Fruit fly (Drosophila melanogaster) whole organism, wandering third instar larva: ENCODE results near the gene CG3984.
A peak's percentile ranks its signal among the peaks of the same experiment; 100 is the strongest.

Experiments
- Abd-B ChIP-seq: fragments of >200 bp; optimal IDR thresholded peaks from 2 replicates; lab custom pipeline; 2017; ENCODE audit warnings: missing biosample characterization, missing genetic modification characterization
- CG32264 ChIP-seq: fragments of 200-800 bp; sonication (Bioruptor generic); optimal IDR thresholded peaks from 2 replicates; lab custom pipeline; 2016; ENCODE audit warnings: missing biosample characterization, missing genetic modification characterization
- Hnf4 ChIP-seq: fragments of 200-800 bp; sonication (Bioruptor generic); optimal IDR thresholded peaks from 2 replicates; lab custom pipeline; 2016; ENCODE audit warnings: missing biosample characterization, mild to moderate bottlenecking, missing genetic modification characterization
- Hr78 ChIP-seq: fragments of >200 bp; optimal IDR thresholded peaks from 2 replicates; lab custom pipeline; 2017; ENCODE audit warnings: missing biosample characterization, missing genetic modification characterization
- h ChIP-seq: fragments of 200-800 bp; sonication (Bioruptor generic); optimal IDR thresholded peaks from 3 replicates; lab custom pipeline; 2016; ENCODE audit warnings: missing biosample characterization, mild to moderate bottlenecking, missing genetic modification characterization
- lola ChIP-seq: fragments of >200 bp; optimal IDR thresholded peaks from 2 replicates; lab custom pipeline; 2017; ENCODE audit warnings: missing biosample characterization, missing genetic modification characterization
- usp ChIP-seq: fragments of >200 bp; optimal IDR thresholded peaks from 2 replicates; lab custom pipeline; 2017; ENCODE audit warnings: missing biosample characterization, missing genetic modification characterization

- TF ChIP-seq Abd-B (GFP tag; lab: Kevin White, UChicago), result no peak
- TF ChIP-seq Hr78 (GFP tag; lab: Kevin White, UChicago), result no peak
- no peak for TF ChIP-seq lola (GFP tag; lab: Kevin White, UChicago)
- TF ChIP-seq CG32264, result peak; percentile 10
- peak; percentile 19 for TF ChIP-seq h (GFP tag; lab: Kevin White, UChicago)
- TF ChIP-seq Hnf4 (GFP tag; lab: Kevin White, UChicago), result peak; percentile 41
- TF ChIP-seq usp (GFP tag; lab: Kevin White, UChicago), result no peak
Measured at dm6 chr3R:15087606-15088193, 49.2 kb upstream of the CG3984 start.
